Worm (Caenorhabditis elegans): ENCODE data around the gene ptrg-1.
A peak's percentile ranks its signal among the peaks of the same experiment; 100 is the strongest.

Gene ptrg-1

ce11 chrIV:10219208-10219607, 25.0 kb upstream of the ptrg-1 start, which contains the start of gene qns-1:
Gene qns-1 (minus strand): TSS chrIV:10219308.
- TF ChIP-seq daf-12 (tag; optimal IDR thresholded peaks at IDR 0.05) (no peak), jun-1 (tag; optimal IDR thresholded peaks at IDR 0.05) (no peak), daf-19 (GFP tag; conservative IDR thresholded peaks at IDR 0.05) (no peak), zip-11 (GFP tag; IDR thresholded peaks at IDR 0.05) (no peak), zfp-3 (GFP tag; conservative IDR thresholded peaks at IDR 0.05) (no peak), ceh-44 (GFP tag; IDR thresholded peaks at IDR 0.05) (no peak), spr-1 (tag; optimal IDR thresholded peaks at IDR 0.05) (no peak), F37D6.2 (tag; optimal IDR thresholded peaks at IDR 0.05) (no peak)

- TF ChIP-seq spr-3 (GFP tag; optimal IDR thresholded peaks at IDR 0.05) = peak; percentile 35
- TF ChIP-seq F49E8.2 (tag; optimal IDR thresholded peaks at IDR 0.05; ENCODE audit: borderline replicate concordance) = no peak
- no peak for TF ChIP-seq F10B5.3 (tag; optimal IDR thresholded peaks at IDR 0.05)
- no peak for TF ChIP-seq ctbp-1 (GFP tag; IDR thresholded peaks at IDR 0.05)
- TF ChIP-seq F26F4.8 (GFP tag; conservative IDR thresholded peaks at IDR 0.05) = no peak
- TF ChIP-seq ZK337.2 (GFP tag; IDR thresholded peaks at IDR 0.05) = no peak
- TF ChIP-seq Y5F2A.4 (GFP tag; optimal IDR thresholded peaks at IDR 0.05) = no peak
- no peak for TF ChIP-seq lin-29 (GFP tag; IDR thresholded peaks at IDR 0.05)
- no peak for TF ChIP-seq fos-1 (tag; optimal IDR thresholded peaks at IDR 0.05)
- no peak for TF ChIP-seq T26A8.4 (GFP tag; IDR thresholded peaks at IDR 0.05)
- no peak for TF ChIP-seq lsy-2 (tag; optimal IDR thresholded peaks at IDR 0.05)
- TF ChIP-seq zag-1 (tag; optimal IDR thresholded peaks at IDR 0.05) = no peak
- TF ChIP-seq zfp-3 (GFP tag; conservative IDR thresholded peaks at IDR 0.05) = 0 out of 2 replicates have a peak, but pooled peaks have one; percentile 47
- TF ChIP-seq Y48G9A.11 (GFP tag; IDR thresholded peaks at IDR 0.05) = 0 out of 2 replicates have a peak, but pooled peaks have one; percentile 36
- no peak for TF ChIP-seq gei-8 (GFP tag; optimal IDR thresholded peaks at IDR 0.05)
- no peak for TF ChIP-seq daf-16 (GFP tag; optimal IDR thresholded peaks at IDR 0.05)
- no peak for TF ChIP-seq daf-16 (tag; optimal IDR thresholded peaks at IDR 0.05)
- peak in 1 of 2 experiments; percentile 80; a peak in 1 of 4 replicates for TF ChIP-seq madf-5 (GFP tag; IDR thresholded peaks at IDR 0.05)
- no peak for TF ChIP-seq ceh-82 (tag; optimal IDR thresholded peaks at IDR 0.05)
- TF ChIP-seq arid-1 (GFP tag; conservative IDR thresholded peaks at IDR 0.05) = no peak
- TF ChIP-seq lin-38 (GFP tag; IDR thresholded peaks at IDR 0.05) = peak; percentile 19; the same call in 1 of the 2 replicates
- TF ChIP-seq lin-13 (GFP tag; optimal IDR thresholded peaks at IDR 0.05) = no peak
- no peak for TF ChIP-seq nhr-77 (tag; optimal IDR thresholded peaks at IDR 0.05)
- peak; percentile 98 for TF ChIP-seq set-16 (GFP tag; IDR thresholded peaks at IDR 0.05)
- no peak for TF ChIP-seq php-3 (GFP tag; IDR thresholded peaks at IDR 0.05)
- TF ChIP-seq mxl-3 (GFP tag; optimal IDR thresholded peaks at IDR 0.05) = no peak
- TF ChIP-seq hlh-11 (tag; optimal IDR thresholded peaks at IDR 0.05) = no peak
- no peak for TF ChIP-seq ceh-62 (tag; optimal IDR thresholded peaks at IDR 0.05)
- no peak for TF ChIP-seq lin-1 (GFP tag; IDR thresholded peaks at IDR 0.05)
- TF ChIP-seq nhr-102 (tag; optimal IDR thresholded peaks at IDR 0.05) = no peak
- no peak for TF ChIP-seq ama-1 (optimal IDR thresholded peaks at IDR 0.05)
- TF ChIP-seq ces-1 (GFP tag; optimal IDR thresholded peaks at IDR 0.05) = no peak
These were observed 22.6 kb upstream of the ptrg-1 start for ce11 chrIV:10216704-10217296.

ce11 chrIV:10216078-10216477, 21.8 kb upstream of the ptrg-1 start, which contains the start of gene col-124:
Gene col-124 (plus strand): TSS chrIV:10216451.
- TF ChIP-seq set-16 (GFP tag; IDR thresholded peaks at IDR 0.05) (no peak), zfp-2 (tag; optimal IDR thresholded peaks at IDR 0.05) (no peak), nhr-102 (tag; optimal IDR thresholded peaks at IDR 0.05) (no peak), daf-8 (GFP tag; IDR thresholded peaks at IDR 0.05) (no peak), pqm-1 (tag; optimal IDR thresholded peaks at IDR 0.05) (no peak), attf-4 (tag; optimal IDR thresholded peaks at IDR 0.05) (no peak), mxl-2 (GFP tag; conservative IDR thresholded peaks at IDR 0.05) (0 out of 2 replicates have a peak, but pooled peaks have one; percentile 9), ztf-11 (tag; optimal IDR thresholded peaks at IDR 0.05) (no peak), mdl-1 (tag; optimal IDR thresholded peaks at IDR 0.05) (no peak), ceh-82 (tag; optimal IDR thresholded peaks at IDR 0.05) (no peak), aha-1 (tag) (no peak), zfp-3 (GFP tag; conservative IDR thresholded peaks at IDR 0.05) (no peak), zag-1 (tag; optimal IDR thresholded peaks at IDR 0.05) (no peak), tag-97 (GFP tag; IDR thresholded peaks at IDR 0.05) (no peak), nhr-48 (tag; optimal IDR thresholded peaks at IDR 0.05) (peak; percentile 71), zip-11 (GFP tag; IDR thresholded peaks at IDR 0.05) (no peak), daf-19 (GFP tag; conservative IDR thresholded peaks at IDR 0.05) (no peak), snpc-4 (tag; optimal IDR thresholded peaks at IDR 0.05) (no peak), egl-27 (tag; optimal IDR thresholded peaks at IDR 0.05) (no peak)
